Worm (Caenorhabditis elegans) whole organism, L2 larva: ENCODE results near the gene sph-1.

Experiments used
- Y55F3AM.14 ChIP-seq: fragments of 200-800 bp; sonication (Bioruptor generic); optimal IDR thresholded peaks from 2 replicates; lab custom pipeline; 2018; ENCODE audit warnings: mild to moderate bottlenecking, missing genetic modification characterization, missing compliant biosample characterization
- ceh-82 ChIP-seq: fragments of 150-350 bp; optimal IDR thresholded peaks from 2 replicates; lab custom pipeline; 2014; ENCODE audit warnings: missing biosample characterization, missing genetic modification characterization
- mab-5 ChIP-seq: fragments of 150-350 bp; optimal IDR thresholded peaks from 2 replicates; lab custom pipeline; 2014; ENCODE audit warnings: missing biosample characterization, missing genetic modification characterization
- unc-55 ChIP-seq: fragments of 150-350 bp; sonication (generic microtip); optimal IDR thresholded peaks from 3 replicates; lab custom pipeline; 2014; ENCODE audit warnings: missing biosample characterization, missing genetic modification reagents, missing genetic modification characterization
- ztf-4 ChIP-seq: fragments of 150-350 bp; optimal IDR thresholded peaks from 2 replicates; lab custom pipeline; 2014; ENCODE audit warnings: missing biosample characterization, missing genetic modification characterization

DNA sequence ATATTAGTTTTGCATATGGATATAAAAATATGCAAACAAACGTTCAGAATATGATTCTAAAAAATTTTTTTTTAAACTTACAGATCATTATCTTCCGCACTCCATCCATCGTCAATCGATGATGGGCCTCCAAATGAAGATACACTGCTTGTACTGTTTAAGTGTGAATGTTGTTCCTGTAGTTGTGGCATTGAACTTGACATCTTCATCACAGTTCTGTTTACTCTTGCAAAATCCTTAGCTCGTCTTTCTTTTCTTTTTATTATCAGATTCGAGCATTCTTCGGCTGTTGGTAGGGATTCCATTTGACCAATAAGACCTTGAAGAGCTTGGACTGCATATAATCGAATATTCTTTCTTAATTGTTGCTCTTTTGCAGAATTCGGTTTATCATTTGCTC, 28.3 kb downstream of the sph-1 start:
- TF ChIP-seq mab-5 (tag; lab: Kevin White, UChicago) (no peak), Y55F3AM.14 (GFP tag; lab: Kevin White, UChicago) (no peak), ztf-4 (no peak), unc-55 (GFP tag; lab: Kevin White, UChicago) (no peak), ceh-82 (no peak)
